Worm (Caenorhabditis elegans) whole organism, early embryonic: Measurements from ENCODE around the gene W10C4.1.

Source experiments
- B0310.2 ChIP-seq: sonication (generic microtip); optimal IDR thresholded peaks from 2 replicates; lab custom pipeline; 2016; ENCODE audit warnings: mild to moderate bottlenecking, missing genetic modification characterization, missing compliant biosample characterization
- F13C5.2 ChIP-seq: sonication (generic microtip); optimal IDR thresholded peaks from 2 replicates; lab custom pipeline; 2017; ENCODE audit warnings: mild to moderate bottlenecking, missing genetic modification characterization, inconsistent platforms, missing compliant biosample characterization
- ama-1 ChIP-seq: fragments of 150-350 bp; optimal IDR thresholded peaks from 2 replicates; lab custom pipeline; 2014
- ceh-36 ChIP-seq: sonication (generic microtip); optimal IDR thresholded peaks from 2 replicates; lab custom pipeline; 2016; ENCODE audit warnings: missing genetic modification characterization, inconsistent platforms, missing compliant biosample characterization
- flt-1 ChIP-seq: fragments of 200-800 bp; sonication (Bioruptor generic); IDR thresholded peaks from 2 replicates; pipeline ENCODE4 v1.3.6; 2022; ENCODE audit warnings: missing genetic modification characterization, missing compliant biosample characterization
- hmg-4 ChIP-seq: fragments of 200-800 bp; sonication (Bioruptor generic); optimal IDR thresholded peaks from 2 replicates; lab custom pipeline; 2018; ENCODE audit warnings: mild to moderate bottlenecking, missing genetic modification characterization, missing compliant biosample characterization
- sea-1 ChIP-seq: fragments of 200-800 bp; sonication (Bioruptor generic); conservative IDR thresholded peaks from 2 replicates; pipeline ENCODE4 v1.3.6; 2022; ENCODE audit warnings: missing genetic modification characterization, missing compliant biosample characterization
- tra-4 ChIP-seq: sonication (generic microtip); optimal IDR thresholded peaks from 2 replicates; lab custom pipeline; 2017; ENCODE audit warnings: missing genetic modification characterization, missing compliant biosample characterization

- TF ChIP-seq ama-1 (lab: Kevin White, UChicago) (no peak), flt-1 (GFP tag; lab: Robert Waterston, UW) (no peak), B0310.2 (tag; lab: Kevin White, UChicago) (no peak), tra-4 (no peak), F13C5.2 (tag; lab: Kevin White, UChicago) (no peak), hmg-4 (GFP tag; lab: Kevin White, UChicago) (no peak), ceh-36 (tag; lab: Kevin White, UChicago) (no peak), sea-1 (no peak)
These were observed 50.3 kb downstream of the W10C4.1 start, which contains the start of the genes zig-13 and ver-1 for ce11 chrIII:156645-157044.
